Fruit fly (Drosophila melanogaster) whole organism, prepupa: ENCODE measurements around the gene CG14694.

Source experiments
- Blimp-1 ChIP-seq: fragments of 200-800 bp; sonication (Bioruptor generic); optimal IDR thresholded peaks from 3 replicates; lab custom pipeline; 2017; ENCODE audit warnings: missing biosample characterization, missing genetic modification characterization, mild to moderate bottlenecking, moderate library complexity, missing genetic modification reagents
- CG10631 ChIP-seq: fragments of 200-800 bp; sonication (Bioruptor generic); optimal IDR thresholded peaks from 2 replicates; lab custom pipeline; 2016; ENCODE audit warnings: missing biosample characterization, missing genetic modification characterization
- CG10669 ChIP-seq: fragments of 200-800 bp; sonication (Bioruptor generic); optimal IDR thresholded peaks from 3 replicates; lab custom pipeline; 2018; ENCODE audit warnings: missing biosample characterization, mild to moderate bottlenecking, missing genetic modification characterization, moderate library complexity
- CG11294 ChIP-seq: fragments of 200-800 bp; sonication (Bioruptor generic); IDR thresholded peaks from 2 replicates; pipeline ENCODE4 v1.3.6; 2022; ENCODE audit warnings: missing biosample characterization, missing genetic modification characterization
- CG11902 ChIP-seq: fragments of 200-800 bp; sonication (Bioruptor generic); optimal IDR thresholded peaks from 3 replicates; lab custom pipeline; 2016; ENCODE audit warnings: missing biosample characterization, missing genetic modification characterization
- CG1621 ChIP-seq: fragments of 200-800 bp; sonication (Bioruptor generic); optimal IDR thresholded peaks from 3 replicates; lab custom pipeline; 2018; ENCODE audit warnings: missing biosample characterization, mild to moderate bottlenecking, missing genetic modification characterization
- CG16779 ChIP-seq: fragments of 200-800 bp; sonication (Bioruptor generic); optimal IDR thresholded peaks from 3 replicates; lab custom pipeline; 2017; ENCODE audit warnings: missing biosample characterization, mild to moderate bottlenecking, missing genetic modification characterization
- CG3032 ChIP-seq: fragments of 200-800 bp; optimal IDR thresholded peaks from 2 replicates; lab custom pipeline; 2019; ENCODE audit warnings: missing biosample characterization, mild to moderate bottlenecking, missing genetic modification characterization, moderate library complexity
- CG31627 ChIP-seq: fragments of 200-800 bp; sonication (Bioruptor generic); optimal IDR thresholded peaks from 3 replicates; lab custom pipeline; 2016; ENCODE audit warnings: missing biosample characterization, missing genetic modification characterization
- CG32006 ChIP-seq: fragments of 200-800 bp; sonication (Bioruptor generic); optimal IDR thresholded peaks from 3 replicates; lab custom pipeline; 2017; ENCODE audit warnings: missing biosample characterization, mild to moderate bottlenecking, missing genetic modification characterization
- CG3919 ChIP-seq: fragments of 200-800 bp; sonication (Bioruptor generic); optimal IDR thresholded peaks from 3 replicates; lab custom pipeline; 2016; ENCODE audit warnings: missing biosample characterization, missing genetic modification characterization
- CG4318 ChIP-seq: fragments of 200-800 bp; sonication (Bioruptor generic); optimal IDR thresholded peaks from 3 replicates; lab custom pipeline; 2017; ENCODE audit warnings: missing biosample characterization, mild to moderate bottlenecking, missing genetic modification characterization
- CG6163 ChIP-seq: fragments of 200-800 bp; sonication (Bioruptor generic); IDR thresholded peaks from 3 replicates; pipeline ENCODE4 v1.3.6; 2022; ENCODE audit warnings: missing biosample characterization, missing genetic modification characterization
- CG6808 ChIP-seq: fragments of 200-800 bp; sonication (Bioruptor generic); optimal IDR thresholded peaks from 3 replicates; lab custom pipeline; 2017; ENCODE audit warnings: missing biosample characterization, missing genetic modification characterization, mild to moderate bottlenecking, moderate library complexity, missing genetic modification reagents
- CG6854 ChIP-seq: fragments of 200-800 bp; sonication (Bioruptor generic); optimal IDR thresholded peaks from 2 replicates; lab custom pipeline; 2017; ENCODE audit warnings: missing biosample characterization, mild to moderate bottlenecking, missing genetic modification characterization
- CG7368 ChIP-seq: fragments of 200-800 bp; sonication (Bioruptor generic); optimal IDR thresholded peaks from 3 replicates; lab custom pipeline; 2016; ENCODE audit warnings: missing biosample characterization, missing genetic modification characterization
- CG8119 ChIP-seq: fragments of 200-800 bp; sonication (Bioruptor generic); IDR thresholded peaks from 3 replicates; pipeline ENCODE4 v1.3.6; 2022; ENCODE audit warnings: missing biosample characterization, missing genetic modification characterization
- CG8319 ChIP-seq: fragments of 200-800 bp; sonication (Bioruptor generic); optimal IDR thresholded peaks from 3 replicates; lab custom pipeline; 2016; ENCODE audit warnings: missing biosample characterization, missing genetic modification characterization
- CG8632 ChIP-seq: fragments of 200-800 bp; sonication (Bioruptor generic); optimal IDR thresholded peaks from 3 replicates; lab custom pipeline; 2016; ENCODE audit warnings: missing biosample characterization, missing genetic modification characterization
- CG9139 ChIP-seq: fragments of 200-800 bp; sonication (Bioruptor generic); optimal IDR thresholded peaks from 3 replicates; lab custom pipeline; 2017; ENCODE audit warnings: missing biosample characterization, mild to moderate bottlenecking, missing genetic modification characterization
- Eip75B ChIP-seq: fragments of 200-800 bp; sonication (Bioruptor generic); optimal IDR thresholded peaks from 3 replicates; lab custom pipeline; 2016; ENCODE audit warnings: missing biosample characterization, missing genetic modification characterization
- Eip78C ChIP-seq: fragments of 200-800 bp; sonication (Bioruptor generic); peaks from one replicate; lab custom pipeline; 2016; ENCODE audit warnings: missing biosample characterization, missing genetic modification characterization
- Ets96B ChIP-seq: fragments of 200-800 bp; optimal IDR thresholded peaks from 2 replicates; lab custom pipeline; 2019; ENCODE audit warnings: missing biosample characterization, mild to moderate bottlenecking, missing genetic modification characterization, moderate library complexity
- Gug ChIP-seq: fragments of 200-800 bp; sonication (Bioruptor generic); IDR thresholded peaks from 2 replicates; pipeline ENCODE4 v1.3.6; 2022; ENCODE audit warnings: missing biosample characterization, missing genetic modification characterization
- Hr38 ChIP-seq: sonication (Bioruptor generic); optimal IDR thresholded peaks from 2 replicates; lab custom pipeline; 2016; ENCODE audit warnings: missing biosample characterization, missing genetic modification characterization
- Hr39 ChIP-seq: fragments of 200-800 bp; sonication (Bioruptor generic); optimal IDR thresholded peaks from 2 replicates; lab custom pipeline; 2016; ENCODE audit warnings: missing biosample characterization, missing genetic modification characterization
- Hr4 ChIP-seq: fragments of 200-800 bp; sonication (Bioruptor generic); optimal IDR thresholded peaks from 3 replicates; lab custom pipeline; 2016; ENCODE audit warnings: missing biosample characterization, missing genetic modification characterization
- Lpt ChIP-seq: fragments of 200-800 bp; sonication (Bioruptor generic); optimal IDR thresholded peaks from 3 replicates; lab custom pipeline; 2016; ENCODE audit warnings: missing biosample characterization, missing genetic modification characterization
- Met ChIP-seq: fragments of 200-800 bp; sonication (Bioruptor generic); optimal IDR thresholded peaks from 3 replicates; lab custom pipeline; 2016; ENCODE audit warnings: missing biosample characterization, missing genetic modification characterization
- Sox102F ChIP-seq: fragments of 200-800 bp; sonication (Bioruptor generic); optimal IDR thresholded peaks from 2 replicates; lab custom pipeline; 2016; ENCODE audit warnings: missing biosample characterization, mild to moderate bottlenecking, missing genetic modification characterization
- Sox14 ChIP-seq: fragments of 200-800 bp; sonication (Bioruptor generic); optimal IDR thresholded peaks from 3 replicates; lab custom pipeline; 2016; ENCODE audit warnings: missing biosample characterization, missing genetic modification characterization
- Sox15 ChIP-seq: fragments of 200-800 bp; sonication (Bioruptor generic); optimal IDR thresholded peaks from 3 replicates; lab custom pipeline; 2016; ENCODE audit warnings: missing biosample characterization, missing genetic modification characterization
- acj6 ChIP-seq: fragments of 200-800 bp; sonication (Bioruptor generic); optimal IDR thresholded peaks from 3 replicates; lab custom pipeline; 2016; ENCODE audit warnings: missing biosample characterization, missing genetic modification characterization
- cyc ChIP-seq: fragments of 200-800 bp; sonication (Bioruptor generic); optimal IDR thresholded peaks from 3 replicates; lab custom pipeline; 2016; ENCODE audit warnings: missing biosample characterization, missing genetic modification characterization
- dsx ChIP-seq: fragments of 200-800 bp; optimal IDR thresholded peaks from 3 replicates; lab custom pipeline; 2019; ENCODE audit warnings: missing biosample characterization, mild to moderate bottlenecking, missing genetic modification characterization, moderate library complexity; ENCODE audit not compliant: poor library complexity, severe bottlenecking
- eg ChIP-seq: fragments of 200-800 bp; sonication (Bioruptor generic); IDR thresholded peaks from 3 replicates; pipeline ENCODE4 v1.3.6; 2022; ENCODE audit warnings: missing biosample characterization, missing genetic modification characterization
- esn ChIP-seq: fragments of 200-800 bp; sonication (Bioruptor generic); optimal IDR thresholded peaks from 2 replicates; lab custom pipeline; 2016; ENCODE audit warnings: missing biosample characterization, mild to moderate bottlenecking, missing genetic modification characterization, moderate library complexity
- fd59A ChIP-seq: fragments of 200-800 bp; sonication (Bioruptor generic); optimal IDR thresholded peaks from 2 replicates; lab custom pipeline; 2017; ENCODE audit warnings: missing biosample characterization, mild to moderate bottlenecking, missing genetic modification characterization, missing genetic modification reagents
- fd85E ChIP-seq: fragments of 200-800 bp; sonication (Bioruptor generic); optimal IDR thresholded peaks from 3 replicates; lab custom pipeline; 2016; ENCODE audit warnings: missing biosample characterization, missing genetic modification characterization
- lz ChIP-seq: fragments of 200-800 bp; sonication (Bioruptor generic); optimal IDR thresholded peaks from 3 replicates; lab custom pipeline; 2016; ENCODE audit warnings: missing biosample characterization, missing genetic modification characterization
- pdm3 ChIP-seq: fragments of 200-800 bp; sonication (Bioruptor generic); optimal IDR thresholded peaks from 3 replicates; lab custom pipeline; 2016; ENCODE audit warnings: missing biosample characterization, missing genetic modification characterization
- salr ChIP-seq, 2 experiments: fragments of 200-800 bp; sonication (Bioruptor generic); optimal IDR thresholded peaks; 3 replicates each; lab custom pipeline; 2016 to 2018; ENCODE audit warnings: missing biosample characterization in 2 of 2, missing genetic modification characterization in 2 of 2, mild to moderate bottlenecking in 1 of 2
- spab ChIP-seq: fragments of 200-800 bp; sonication (Bioruptor generic); optimal IDR thresholded peaks from 2 replicates; lab custom pipeline; 2017; ENCODE audit warnings: missing biosample characterization, mild to moderate bottlenecking, missing genetic modification characterization, missing genetic modification reagents
- ss ChIP-seq, 2 experiments: fragments of 200-800 bp; sonication (Bioruptor generic); optimal IDR thresholded peaks; 2 replicates in 1 of 2; 3 replicates in 1 of 2; lab custom pipeline; 2017 to 2018; ENCODE audit warnings: mild to moderate bottlenecking in 2 of 2, missing biosample characterization in 2 of 2, missing genetic modification characterization in 2 of 2, moderate library complexity in 1 of 2
- svp ChIP-seq: fragments of 200-800 bp; sonication (Bioruptor generic); peaks from one replicate; lab custom pipeline; 2016; ENCODE audit warnings: missing biosample characterization, missing genetic modification characterization
- vri ChIP-seq: fragments of 200-800 bp; sonication (Bioruptor generic); optimal IDR thresholded peaks from 3 replicates; lab custom pipeline; 2016; ENCODE audit warnings: missing biosample characterization, mild to moderate bottlenecking, missing genetic modification characterization

Gene CG14694

DNA sequence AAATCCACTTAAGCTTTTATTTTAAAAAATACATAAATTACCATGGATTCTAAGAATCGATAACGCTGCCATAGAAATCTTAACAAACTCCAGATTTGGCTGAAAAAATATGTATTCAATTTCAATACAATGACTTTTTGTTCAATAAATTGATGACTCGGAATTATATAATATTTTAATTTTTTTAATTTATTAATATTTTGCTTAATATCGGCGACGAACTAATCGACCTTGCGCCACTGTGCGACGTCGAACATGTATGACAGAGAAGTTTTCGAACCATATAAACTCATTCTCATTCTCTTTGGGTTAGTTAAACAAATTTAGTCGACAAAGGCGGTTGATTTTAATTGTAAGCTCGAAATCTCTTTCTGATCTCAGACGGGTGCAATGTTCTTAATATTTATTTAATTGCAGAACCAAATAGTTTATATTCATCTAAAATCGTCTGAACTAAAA, 10.1 kb downstream of the CG14694 start, which contains the start of gene CG42394 (continued):
- TF ChIP-seq Ets96B (tag; lab: Kevin White, UChicago) (peak; percentile 98), CG11294 (peak; percentile 93), Sox102F (peak; percentile 91), CG3919 (GFP tag; lab: Kevin White, UChicago) (peak; percentile 95), acj6 (GFP tag; lab: Kevin White, UChicago) (peak; percentile 90), Blimp-1 (GFP tag; lab: Kevin White, UChicago) (peak; percentile 77), CG8632 (GFP tag; lab: Kevin White, UChicago) (peak; percentile 89), CG6808 (GFP tag; lab: Kevin White, UChicago) (peak; percentile 87), CG32006 (GFP tag; lab: Kevin White, UChicago) (peak; percentile 96), svp (peak; percentile 93), Hr38 (GFP tag; lab: Kevin White, UChicago) (no peak), CG11902 (peak; percentile 71), Met (GFP tag; lab: Kevin White, UChicago) (peak; percentile 91), CG9139 (GFP tag; lab: Kevin White, UChicago) (peak; percentile 88), CG8319 (GFP tag; lab: Kevin White, UChicago) (peak; percentile 70), CG4318 (peak; percentile 92), Hr4 (GFP tag; lab: Kevin White, UChicago) (peak; percentile 91), CG3032 (tag; lab: Kevin White, UChicago) (peak; percentile 93), CG8119 (GFP tag; lab: Robert Waterston, UW) (peak; percentile 96), esn (GFP tag; lab: Kevin White, UChicago) (peak; percentile 92), vri (GFP tag; lab: Kevin White, UChicago) (peak; percentile 80), ss (GFP tag; optimal IDR thresholded peaks at IDR 0.05; lab: Kevin White, UChicago) (peak; percentile 89 to 92), Lpt (GFP tag; lab: Kevin White, UChicago) (peak; percentile 93), eg (GFP tag; lab: Robert Waterston, UW) (peak; percentile 95), dsx (GFP tag; lab: Kevin White, UChicago) (peak; percentile 87), Eip78C (peak; percentile 97), spab (GFP tag; lab: Kevin White, UChicago) (peak; percentile 95)
- TF ChIP-seq, all 60 proteins: peak for 59

DNA sequence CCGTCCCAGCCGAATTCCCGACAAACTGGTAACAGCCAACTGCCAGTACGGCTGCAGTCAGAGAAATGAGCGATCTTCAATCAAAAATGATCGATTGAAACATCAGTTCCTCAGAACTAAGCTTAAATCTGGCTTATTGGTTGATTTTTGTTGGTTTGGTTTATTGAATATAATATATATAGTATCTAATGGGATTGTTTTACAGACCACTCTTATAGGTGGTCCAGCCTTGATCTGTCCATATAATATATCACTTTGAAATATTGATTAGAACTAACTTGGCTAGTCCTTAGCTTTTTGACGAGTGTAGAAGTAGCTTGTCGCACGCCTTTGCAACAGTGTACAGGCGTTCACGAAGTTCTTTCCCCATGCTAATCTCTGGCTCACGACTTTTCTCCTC, 17.2 kb downstream of the CG14694 start:
- TF ChIP-seq CG8119 (GFP tag; lab: Robert Waterston, UW) (no peak), Hr39 (GFP tag; lab: Kevin White, UChicago) (no peak), Hr38 (GFP tag; lab: Kevin White, UChicago) (no peak), Gug (GFP tag; lab: Robert Waterston, UW) (no peak), CG31627 (GFP tag; lab: Kevin White, UChicago) (no peak), CG7368 (no peak), Hr4 (GFP tag; lab: Kevin White, UChicago) (no peak), Sox15 (no peak), CG10669 (GFP tag; lab: Kevin White, UChicago) (peak; percentile 30), Sox14 (no peak), fd59A (GFP tag; lab: Kevin White, UChicago) (peak; percentile 16), CG16779 (tag; lab: Kevin White, UChicago) (no peak), Blimp-1 (GFP tag; lab: Kevin White, UChicago) (no peak), spab (GFP tag; lab: Kevin White, UChicago) (no peak), esn (GFP tag; lab: Kevin White, UChicago) (no peak), CG3032 (tag; lab: Kevin White, UChicago) (peak; percentile 58), CG4318 (no peak), CG32006 (GFP tag; lab: Kevin White, UChicago) (peak; percentile 48), fd85E (GFP tag; lab: Kevin White, UChicago) (no peak), salr (GFP tag; optimal IDR thresholded peaks at IDR 0.05; lab: Kevin White, UChicago) (no peak), CG11902 (no peak), cyc (GFP tag; lab: Kevin White, UChicago) (no peak), CG8632 (GFP tag; lab: Kevin White, UChicago) (no peak), CG6854 (GFP tag; lab: Kevin White, UChicago) (no peak), CG10631 (peak; percentile 28), vri (GFP tag; lab: Kevin White, UChicago) (no peak), CG6163 (GFP tag; lab: Robert Waterston, UW) (no peak), Ets96B (tag; lab: Kevin White, UChicago) (peak; percentile 31), CG11294 (no peak), CG8319 (GFP tag; lab: Kevin White, UChicago) (no peak), Eip78C (peak; percentile 70), pdm3 (GFP tag; lab: Kevin White, UChicago) (no peak), CG9139 (GFP tag; lab: Kevin White, UChicago) (no peak), Lpt (GFP tag; lab: Kevin White, UChicago) (no peak), lz (GFP tag; lab: Kevin White, UChicago) (no peak), Eip75B (no peak), acj6 (GFP tag; lab: Kevin White, UChicago) (peak; percentile 19), Sox102F (no peak), CG1621 (no peak)
